Fruit fly (Drosophila melanogaster): Measurements from ENCODE around the gene CG42780.

The CG42780 gene

dm6 chrX:7323649-7324511 lies 8.1 kb downstream of the CG42780 start, which contains the start of the genes Atg5 and Dok (continued):
- no peak for TF ChIP-seq CG12104 (GFP tag; optimal IDR thresholded peaks at IDR 0.05)
- TF ChIP-seq CG6689 (GFP tag; IDR thresholded peaks at IDR 0.05), result no peak
- no peak for TF ChIP-seq crol (GFP tag; IDR thresholded peaks at IDR 0.05)
- no peak for TF ChIP-seq crp (GFP tag; optimal IDR thresholded peaks at IDR 0.05)
- no peak for TF ChIP-seq CG7357 (GFP tag; IDR thresholded peaks at IDR 0.05)
- no peak for TF ChIP-seq CG4282 (GFP tag; optimal IDR thresholded peaks at IDR 0.05)
- no peak for TF ChIP-seq da (GFP tag; optimal IDR thresholded peaks at IDR 0.05)
- TF ChIP-seq sna (GFP tag; IDR thresholded peaks at IDR 0.05; ENCODE audit: partially characterized antibody), result peak; percentile 34; the same call in 1 of the 2 replicates
- TF ChIP-seq CG8089 (GFP tag; optimal IDR thresholded peaks at IDR 0.05), result no peak
- TF ChIP-seq otp (GFP tag; IDR thresholded peaks at IDR 0.05), result no peak
- TF ChIP-seq NK7.1 (GFP tag; optimal IDR thresholded peaks at IDR 0.05), result no peak
- TF ChIP-seq Dbx (GFP tag; IDR thresholded peaks at IDR 0.05), result no peak
- TF ChIP-seq Nf-YB (GFP tag; optimal IDR thresholded peaks at IDR 0.05), result peak; percentile 25
- TF ChIP-seq CG17568 (GFP tag; optimal IDR thresholded peaks at IDR 0.05), result no peak
- TF ChIP-seq az2 (GFP tag; optimal IDR thresholded peaks at IDR 0.05), result no peak
- TF ChIP-seq nerfin-1 (tag; optimal IDR thresholded peaks at IDR 0.05), result no peak
- peak; percentile 64 for TF ChIP-seq CG17361 (GFP tag; IDR thresholded peaks at IDR 0.05)
- TF ChIP-seq CG13123 (GFP tag; optimal IDR thresholded peaks at IDR 0.05), result no peak
- no peak for TF ChIP-seq Fer1 (GFP tag; optimal IDR thresholded peaks at IDR 0.05)
- TF ChIP-seq chinmo (GFP tag; IDR thresholded peaks at IDR 0.05; ENCODE audit: partially characterized antibody), result 0 out of 4 replicates have a peak, but pooled peaks have one; percentile 62
- no peak for TF ChIP-seq btn (GFP tag; optimal IDR thresholded peaks at IDR 0.05)
- no peak for TF ChIP-seq fd102C (GFP tag; optimal IDR thresholded peaks at IDR 0.05)
- peak; percentile 95 for TF ChIP-seq CG4360 (GFP tag; IDR thresholded peaks at IDR 0.05)
- no peak for TF ChIP-seq slou (GFP tag; optimal IDR thresholded peaks at IDR 0.05)
- no peak for TF ChIP-seq CG14667 (GFP tag; IDR thresholded peaks at IDR 0.05)
- no peak for TF ChIP-seq CG6654 (GFP tag; optimal IDR thresholded peaks at IDR 0.05)
- TF ChIP-seq Nf-YA (GFP tag; IDR thresholded peaks at IDR 0.05), result no peak
- 0 out of 3 replicates have a peak, but pooled peaks have one; percentile 23 for TF ChIP-seq ken (GFP tag; IDR thresholded peaks at IDR 0.05)
- no peak for TF ChIP-seq ap (GFP tag; IDR thresholded peaks at IDR 0.05)
- TF ChIP-seq vvl (GFP tag; IDR thresholded peaks at IDR 0.05), result no peak
- no peak for TF ChIP-seq disco-r (GFP tag; optimal IDR thresholded peaks at IDR 0.05)
- no peak for TF ChIP-seq abd-A (tag; optimal IDR thresholded peaks at IDR 0.05)
- no peak for TF ChIP-seq grn (GFP tag; optimal IDR thresholded peaks at IDR 0.05)
- TF ChIP-seq D (optimal IDR thresholded peaks at IDR 0.05), result no peak
- no peak for TF ChIP-seq D (GFP tag; optimal IDR thresholded peaks at IDR 0.05)
- no peak for TF ChIP-seq CG14965 (GFP tag; optimal IDR thresholded peaks at IDR 0.05; ENCODE audit: borderline replicate concordance)
- TF ChIP-seq gcm (GFP tag; optimal IDR thresholded peaks at IDR 0.05), result no peak
- no peak for TF ChIP-seq pita (GFP tag; optimal IDR thresholded peaks at IDR 0.05)
- TF ChIP-seq CG30020 (tag; optimal IDR thresholded peaks at IDR 0.05), result peak; percentile 2
- TF ChIP-seq CG15696 (tag; optimal IDR thresholded peaks at IDR 0.05), result peak; percentile 21
- TF ChIP-seq CG17385 (GFP tag; optimal IDR thresholded peaks at IDR 0.05), result no peak
- no peak for TF ChIP-seq CG8478 (optimal IDR thresholded peaks at IDR 0.05)
- TF ChIP-seq CG15073 (GFP tag; optimal IDR thresholded peaks at IDR 0.05), result no peak
- TF ChIP-seq fru (optimal IDR thresholded peaks at IDR 0.05), result no peak
- no peak for TF ChIP-seq tna (GFP tag; IDR thresholded peaks at IDR 0.05; ENCODE audit: partially characterized antibody)
- no peak for TF ChIP-seq CTCF (GFP tag; optimal IDR thresholded peaks at IDR 0.05)
- no peak for TF ChIP-seq CG34422 (GFP tag; IDR thresholded peaks at IDR 0.05)
- TF ChIP-seq shn (GFP tag; optimal IDR thresholded peaks at IDR 0.05), result no peak
- 0 out of 2 replicates have a peak, but pooled peaks have one; percentile 16 for TF ChIP-seq CG32772 (GFP tag; IDR thresholded peaks at IDR 0.05)
- TF ChIP-seq CG11093 (GFP tag; IDR thresholded peaks at IDR 0.05), result no peak
- no peak for TF ChIP-seq wdn (GFP tag; IDR thresholded peaks at IDR 0.05)
- TF ChIP-seq CG1529 (GFP tag; optimal IDR thresholded peaks at IDR 0.05), result no peak
